Worm (Caenorhabditis elegans): ENCODE measurements around the gene lbp-4.

The lbp-4 gene

DNA sequence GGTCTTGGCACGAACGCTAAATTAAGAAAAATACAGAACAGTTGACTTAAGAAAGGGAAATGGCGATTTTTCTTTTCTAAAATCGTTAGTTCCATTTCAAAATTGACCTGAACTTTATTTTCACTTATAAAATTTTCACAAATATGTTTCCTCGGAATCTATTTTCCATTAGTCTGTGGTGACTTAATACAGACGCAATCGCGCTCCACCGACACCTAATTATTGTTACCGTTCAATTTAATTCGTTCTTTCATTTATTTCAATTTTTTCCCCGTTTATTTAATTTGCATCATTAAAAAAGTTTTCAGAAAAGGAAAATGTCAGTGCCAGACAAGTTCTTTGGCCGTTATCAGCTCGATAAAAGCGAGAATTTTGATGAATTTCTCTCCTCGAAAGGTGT lies at the start of gene lbp-4:
Gene lbp-4, plus strand, starts transcription at position 309 of the 400 bp plus-strand sequence.
- TF ChIP-seq ceh-14 (tag; optimal IDR thresholded peaks at IDR 0.05) (peak; percentile 62), rnt-1 (tag; optimal IDR thresholded peaks at IDR 0.05) (no peak), C08G9.2 (tag; optimal IDR thresholded peaks at IDR 0.05) (peak; percentile 57), ceh-31 (tag; optimal IDR thresholded peaks at IDR 0.05) (peak; percentile 92), elt-2 (tag; optimal IDR thresholded peaks at IDR 0.05) (peak; percentile 22), zip-5 (tag; optimal IDR thresholded peaks at IDR 0.05) (peak; percentile 2), lim-6 (tag; optimal IDR thresholded peaks at IDR 0.05) (peak; percentile 23), pha-4 (tag; optimal IDR thresholded peaks at IDR 0.05) (no peak), ets-4 (tag; optimal IDR thresholded peaks at IDR 0.05) (peak; percentile 14), tbx-2 (tag; optimal IDR thresholded peaks at IDR 0.05) (peak; percentile 79), unc-42 (tag; optimal IDR thresholded peaks at IDR 0.05) (peak; percentile 50), ceh-2 (tag; optimal IDR thresholded peaks at IDR 0.05) (peak; percentile 24), dmd-4 (tag; optimal IDR thresholded peaks at IDR 0.05; ENCODE audit: borderline replicate concordance) (no peak)

DNA sequence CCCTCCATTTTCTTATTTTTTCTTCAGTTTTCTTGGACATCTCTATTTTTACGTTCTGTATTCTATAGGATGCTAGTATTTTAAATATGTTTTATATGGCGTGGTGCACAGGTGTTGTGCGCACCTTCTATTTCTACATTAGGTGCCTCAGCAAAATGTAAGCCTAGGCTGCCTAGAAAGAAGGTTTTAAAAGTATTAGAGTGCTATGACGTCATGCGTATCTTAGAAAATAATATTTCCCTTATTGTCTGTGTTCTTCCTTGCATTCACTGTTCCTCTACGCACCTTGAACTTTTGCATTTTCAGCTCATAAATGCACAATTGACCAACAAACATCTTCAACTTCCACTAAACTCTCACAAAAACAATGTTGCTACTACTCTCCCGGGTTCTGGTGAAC lies 49.4 kb upstream of the lbp-4 start, which contains the start of gene frpr-3:
Gene frpr-3, plus strand, starts transcription at position 301 of the 400 bp plus-strand sequence.
- TF ChIP-seq ceh-45 (GFP tag; IDR thresholded peaks at IDR 0.05) (no peak), pha-2 (tag; optimal IDR thresholded peaks at IDR 0.05) (no peak), pqm-1 (tag; optimal IDR thresholded peaks at IDR 0.05) (no peak), ceh-34 (tag; optimal IDR thresholded peaks at IDR 0.05) (no peak), madf-2 (tag; optimal IDR thresholded peaks at IDR 0.05) (no peak), elt-4 (tag; optimal IDR thresholded peaks at IDR 0.05) (no peak)

DNA sequence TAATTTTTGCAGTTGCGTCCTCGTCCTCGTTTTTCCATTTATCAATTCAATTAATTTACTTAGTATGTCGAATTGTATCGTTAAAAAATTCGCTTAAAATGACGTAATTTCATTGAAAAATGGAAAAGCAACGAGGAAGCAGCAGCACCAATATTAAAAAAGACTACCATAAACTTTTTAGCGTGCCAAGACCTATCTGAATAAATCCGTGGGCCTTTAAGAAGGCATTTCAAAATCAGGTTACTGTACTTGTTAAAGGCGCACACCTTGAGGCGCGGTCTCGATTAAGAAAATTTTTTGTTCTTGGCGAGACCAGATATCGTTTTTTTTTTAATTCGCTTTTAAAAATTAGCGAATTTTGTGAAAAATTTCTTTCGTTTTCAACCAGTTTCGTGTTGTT lies 46.7 kb upstream of the lbp-4 start:
- TF ChIP-seq nfya-1 (tag; optimal IDR thresholded peaks at IDR 0.05) (no peak), sdc-2 (tag; optimal IDR thresholded peaks at IDR 0.05) (no peak), ref-2 (tag; optimal IDR thresholded peaks at IDR 0.05) (no peak), dmd-4 (tag; optimal IDR thresholded peaks at IDR 0.05; ENCODE audit: borderline replicate concordance) (no peak), pha-4 (tag; optimal IDR thresholded peaks at IDR 0.05) (no peak), ceh-2 (tag; optimal IDR thresholded peaks at IDR 0.05) (no peak), ceh-19 (GFP tag; optimal IDR thresholded peaks at IDR 0.05) (no peak), T23F11.4 (GFP tag; optimal IDR thresholded peaks at IDR 0.05) (no peak), pha-2 (tag; optimal IDR thresholded peaks at IDR 0.05) (no peak), elt-4 (tag; optimal IDR thresholded peaks at IDR 0.05) (no peak), hlh-15 (tag; optimal IDR thresholded peaks at IDR 0.05) (no peak), rnt-1 (tag; optimal IDR thresholded peaks at IDR 0.05) (no peak), ceh-31 (tag; optimal IDR thresholded peaks at IDR 0.05) (no peak), odd-2 (tag; optimal IDR thresholded peaks at IDR 0.05) (no peak), tbx-7 (tag; optimal IDR thresholded peaks at IDR 0.05) (no peak), hlh-8 (tag; optimal IDR thresholded peaks at IDR 0.05) (no peak), fkh-10 (GFP tag; optimal IDR thresholded peaks at IDR 0.05) (no peak), ceh-6 (GFP tag; optimal IDR thresholded peaks at IDR 0.05) (no peak), nhr-11 (tag; optimal IDR thresholded peaks at IDR 0.05) (no peak), syd-9 (tag; optimal IDR thresholded peaks at IDR 0.05) (no peak)

DNA sequence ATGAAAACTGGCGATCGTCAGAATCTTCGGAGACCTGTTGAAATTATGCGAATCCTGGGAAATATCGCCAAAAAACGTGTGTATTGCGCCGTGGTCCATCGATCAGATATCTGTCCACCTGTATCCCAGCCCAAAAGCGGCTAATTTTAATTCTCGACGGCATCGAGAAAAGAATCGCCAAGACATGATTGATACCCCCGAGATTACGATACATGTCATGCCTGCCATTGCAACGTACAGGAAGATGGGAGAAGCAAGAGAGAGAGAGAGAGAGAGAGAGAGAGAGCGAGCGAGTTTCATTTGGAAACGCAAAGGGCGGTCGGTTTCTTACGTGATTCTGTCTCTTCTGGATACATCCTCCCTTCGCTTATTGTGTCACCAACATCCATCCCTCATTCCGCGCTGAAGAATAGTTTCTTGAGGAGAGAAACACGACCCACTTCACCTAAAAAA lies 46.2 kb upstream of the lbp-4 start, which contains the start of gene grl-10:
Gene grl-10, plus strand, starts transcription at position 403 of the 453 bp plus-strand sequence.
- TF ChIP-seq mec-3 (tag; optimal IDR thresholded peaks at IDR 0.05; ENCODE audit: borderline replicate concordance), result peak; percentile 15
- TF ChIP-seq C08G9.2 (tag; optimal IDR thresholded peaks at IDR 0.05), result no peak
- TF ChIP-seq ets-4 (tag; optimal IDR thresholded peaks at IDR 0.05), result no peak
- peak; percentile 8 for TF ChIP-seq ref-2 (tag; optimal IDR thresholded peaks at IDR 0.05)

DNA sequence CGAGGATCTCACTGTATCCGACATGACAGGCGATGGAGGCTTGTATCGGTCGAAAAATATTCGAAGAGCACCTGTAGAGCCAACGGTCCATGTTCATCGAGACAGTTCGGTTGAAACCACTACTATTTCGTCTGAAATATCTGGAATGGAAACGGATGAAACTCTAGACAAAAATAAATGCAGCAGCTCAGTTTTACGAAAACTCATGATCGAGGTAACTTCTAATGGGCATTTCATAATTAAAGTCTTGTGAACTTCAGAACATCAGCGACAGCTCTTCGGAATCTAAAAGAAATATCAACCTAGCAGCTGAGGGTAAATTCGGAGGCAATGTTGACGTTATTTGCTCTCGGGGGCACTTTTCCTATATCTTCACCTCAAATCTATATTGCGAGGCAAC lies 45.2 kb upstream of the lbp-4 start:
- no peak for TF ChIP-seq tbx-7 (tag; optimal IDR thresholded peaks at IDR 0.05)
- no peak for TF ChIP-seq ahr-1 (tag; optimal IDR thresholded peaks at IDR 0.05)
- no peak for TF ChIP-seq dmd-4 (tag; optimal IDR thresholded peaks at IDR 0.05; ENCODE audit: borderline replicate concordance)
- TF ChIP-seq pqm-1 (tag; optimal IDR thresholded peaks at IDR 0.05), result no peak
- no peak for TF ChIP-seq ceh-9 (tag; optimal IDR thresholded peaks at IDR 0.05)
- TF ChIP-seq pat-9 (tag; optimal IDR thresholded peaks at IDR 0.05), result no peak
- no peak for TF ChIP-seq elt-4 (tag; optimal IDR thresholded peaks at IDR 0.05)
- TF ChIP-seq ceh-48 (tag; optimal IDR thresholded peaks at IDR 0.05), result no peak
- no peak for TF ChIP-seq F13H6.1 (tag; optimal IDR thresholded peaks at IDR 0.05)
- no peak for TF ChIP-seq sdc-2 (tag; optimal IDR thresholded peaks at IDR 0.05)
- TF ChIP-seq hlh-8 (tag; optimal IDR thresholded peaks at IDR 0.05), result no peak
- TF ChIP-seq nhr-232 (tag; optimal IDR thresholded peaks at IDR 0.05), result no peak
- no peak for TF ChIP-seq C08G9.2 (tag; optimal IDR thresholded peaks at IDR 0.05)
- no peak for TF ChIP-seq hlh-13 (GFP tag; optimal IDR thresholded peaks at IDR 0.05)
- TF ChIP-seq npax-4 (tag; optimal IDR thresholded peaks at IDR 0.05), result no peak
- no peak for TF ChIP-seq pha-2 (tag; optimal IDR thresholded peaks at IDR 0.05)
- TF ChIP-seq ztf-16 (tag; optimal IDR thresholded peaks at IDR 0.05), result no peak
- no peak for TF ChIP-seq pros-1 (tag; optimal IDR thresholded peaks at IDR 0.05)
- TF ChIP-seq pax-1 (tag; optimal IDR thresholded peaks at IDR 0.05), result no peak
- TF ChIP-seq hlh-6 (tag; optimal IDR thresholded peaks at IDR 0.05), result no peak

All from whole organism, late embryonic.